Fruit fly (Drosophila melanogaster): Measurements from ENCODE around the gene Iru.
A peak's percentile ranks its signal among the peaks of the same experiment; 100 is the strongest.

The Iru gene

DNA sequence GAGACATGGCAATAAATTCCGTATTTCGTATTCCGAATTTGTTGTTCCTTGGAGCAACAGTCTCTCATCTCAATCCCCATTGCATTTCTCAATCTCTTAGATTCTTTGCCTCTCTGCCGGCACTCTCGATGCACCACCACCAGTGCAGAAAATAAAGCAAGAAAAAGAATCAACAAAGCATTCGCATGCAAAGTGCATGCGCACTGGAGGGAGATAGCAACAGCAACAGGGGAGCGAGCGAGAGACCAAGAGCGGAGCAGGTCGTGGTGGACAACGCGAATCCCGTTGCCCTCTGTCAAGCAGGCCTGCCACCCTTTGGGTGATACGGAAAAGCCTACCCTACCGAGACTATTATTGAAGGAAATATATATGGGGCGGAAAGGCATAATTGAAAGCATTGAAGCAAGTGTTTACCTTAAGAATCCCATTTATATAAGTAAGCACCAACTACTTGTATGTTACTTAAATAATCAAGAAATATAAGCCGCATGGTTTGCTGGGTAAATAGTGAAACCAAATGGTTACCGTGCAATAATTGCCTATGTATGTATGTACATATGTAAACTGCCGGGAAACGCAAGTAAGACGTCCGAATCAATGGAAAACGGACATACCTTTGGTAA lies 50.3 kb downstream of the Iru start (continued):
- TF ChIP-seq CG1621 (tag; optimal IDR thresholded peaks at IDR 0.05) (peak; percentile 74), fd85E (GFP tag; optimal IDR thresholded peaks at IDR 0.05) (peak; percentile 11), net (GFP tag; optimal IDR thresholded peaks at IDR 0.05) (peak; percentile 13), cyc (GFP tag; optimal IDR thresholded peaks at IDR 0.05) (no peak), CG3032 (tag; optimal IDR thresholded peaks at IDR 0.05) (peak; percentile 59), svp (GFP tag) (peak; percentile 92), CG11902 (GFP tag; optimal IDR thresholded peaks at IDR 0.05) (no peak), CG16779 (tag; optimal IDR thresholded peaks at IDR 0.05) (peak; percentile 55), Ets96B (tag; optimal IDR thresholded peaks at IDR 0.05) (peak; percentile 60)

DNA sequence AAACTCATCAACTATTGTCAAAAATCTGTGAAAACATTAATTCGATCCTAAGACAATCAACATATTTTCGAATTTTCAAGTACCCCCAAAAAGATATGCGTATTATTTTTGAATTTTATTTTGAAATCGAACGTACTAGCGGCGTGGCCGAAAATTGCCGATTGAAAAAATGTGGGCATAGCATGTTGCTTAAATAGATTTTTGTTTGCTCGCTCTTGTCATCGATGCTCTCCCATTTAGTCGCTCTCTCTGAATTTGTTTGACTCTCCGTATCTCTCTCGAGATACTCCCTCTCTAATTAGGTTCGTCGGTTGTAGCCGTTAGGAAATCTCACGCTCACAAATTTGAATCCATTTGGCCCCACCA lies 50.8 kb downstream of the Iru start:
- TF ChIP-seq Ets96B (tag; optimal IDR thresholded peaks at IDR 0.05) (no peak), lz (GFP tag; optimal IDR thresholded peaks at IDR 0.05) (no peak), fkh (GFP tag; optimal IDR thresholded peaks at IDR 0.05) (no peak), spab (GFP tag; optimal IDR thresholded peaks at IDR 0.05) (no peak), Eip75B (GFP tag; optimal IDR thresholded peaks at IDR 0.05) (no peak), ss (GFP tag; optimal IDR thresholded peaks at IDR 0.05) (no peak), CG3032 (tag; optimal IDR thresholded peaks at IDR 0.05) (no peak), topi (GFP tag; optimal IDR thresholded peaks at IDR 0.05) (no peak), CG7368 (GFP tag; optimal IDR thresholded peaks at IDR 0.05) (no peak), CG16779 (tag; optimal IDR thresholded peaks at IDR 0.05) (no peak)
